Worm (Caenorhabditis elegans): Measurements from ENCODE around the gene T06E6.10.

DNA sequence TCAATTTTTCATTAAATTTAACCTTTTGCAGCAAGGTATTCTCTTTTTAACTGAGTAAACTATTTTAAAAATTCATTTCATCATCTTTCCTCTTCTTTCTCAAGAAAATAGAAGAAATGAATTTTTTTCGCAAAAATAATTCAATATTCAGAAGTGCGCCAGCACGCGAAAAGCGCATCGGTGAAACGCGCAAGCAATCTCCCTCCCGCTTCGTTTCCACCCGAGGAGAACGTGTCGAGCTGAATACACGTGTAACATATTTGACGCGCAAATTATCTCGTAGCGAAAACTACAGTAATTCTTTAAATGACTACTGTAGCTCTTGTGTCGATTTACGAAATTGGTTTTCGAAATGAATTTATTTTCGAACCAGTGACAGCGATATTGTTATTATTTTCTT is 25.9 kb upstream of the T06E6.10 start:
- TF ChIP-seq unc-62 (GFP tag; optimal IDR thresholded peaks at IDR 0.05): no peak
- TF ChIP-seq snpc-4 (tag; optimal IDR thresholded peaks at IDR 0.05): no peak
